Worm (Caenorhabditis elegans): ENCODE results near the gene marc-2.

Gene marc-2

DNA sequence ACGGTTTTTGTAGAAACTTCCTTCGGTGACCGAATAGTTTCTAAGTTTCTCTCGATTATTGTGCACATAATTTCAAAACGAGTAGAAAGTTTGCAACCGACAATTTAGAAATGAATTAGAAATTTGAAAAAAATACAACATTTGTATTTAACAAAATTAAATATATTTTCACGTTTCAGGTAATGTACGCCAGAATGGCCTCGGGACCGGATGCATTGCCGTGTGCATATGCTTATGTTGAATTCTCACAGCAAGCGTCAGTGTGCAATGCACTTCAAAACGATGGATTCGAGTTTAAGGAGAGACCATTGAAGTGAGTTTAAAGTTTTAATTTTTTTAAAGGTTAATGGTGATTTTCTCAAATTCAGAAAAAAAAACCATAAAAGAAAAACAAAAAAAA, at the start of gene marc-2:
marc-2 (minus strand) TSS at position 101 of the 400 bp plus-strand sequence.
- no peak for TF ChIP-seq pag-3 (tag; optimal IDR thresholded peaks at IDR 0.05; ENCODE audit: borderline replicate concordance)
- no peak for TF ChIP-seq elt-2 (tag; optimal IDR thresholded peaks at IDR 0.05)

DNA sequence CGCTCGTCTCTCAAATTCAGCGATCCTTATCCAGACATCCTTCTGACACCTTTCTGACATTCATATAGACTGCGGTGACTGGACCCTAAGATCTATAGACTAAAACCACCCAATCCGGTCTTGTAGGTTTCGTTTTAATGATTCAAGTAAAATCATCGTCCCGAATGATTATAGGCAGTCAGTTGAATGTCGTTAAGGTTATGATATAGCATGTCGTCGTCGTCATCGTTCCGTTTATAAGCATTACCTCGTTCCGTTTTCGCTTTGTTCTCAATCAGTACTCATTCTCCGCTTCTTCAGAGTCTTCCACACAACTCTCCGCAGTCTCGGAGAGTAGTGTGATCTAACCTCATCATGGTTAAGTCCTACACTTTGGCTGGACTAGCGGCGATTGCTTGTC, 47.9 kb upstream of the marc-2 start, which contains the start of gene bli-1:
bli-1 (plus strand) TSS at position 301 of the 400 bp plus-strand sequence.
- TF ChIP-seq npax-4 (tag; optimal IDR thresholded peaks at IDR 0.05) (no peak), fkh-10 (GFP tag; optimal IDR thresholded peaks at IDR 0.05) (no peak), K02D7.2 (tag; optimal IDR thresholded peaks at IDR 0.05) (no peak), sox-4 (tag; optimal IDR thresholded peaks at IDR 0.05) (no peak), C38D4.7 (GFP tag; optimal IDR thresholded peaks at IDR 0.05) (no peak), ceh-19 (GFP tag; optimal IDR thresholded peaks at IDR 0.05) (no peak), che-1 (tag; optimal IDR thresholded peaks at IDR 0.05) (no peak), rnt-1 (tag; optimal IDR thresholded peaks at IDR 0.05) (no peak), ama-1 (optimal IDR thresholded peaks at IDR 0.05) (no peak), pag-3 (tag; optimal IDR thresholded peaks at IDR 0.05; ENCODE audit: borderline replicate concordance) (no peak), pat-9 (tag; optimal IDR thresholded peaks at IDR 0.05) (no peak), elt-2 (tag; optimal IDR thresholded peaks at IDR 0.05) (no peak), ceh-48 (tag; optimal IDR thresholded peaks at IDR 0.05) (no peak), pha-2 (tag; optimal IDR thresholded peaks at IDR 0.05) (no peak)

DNA sequence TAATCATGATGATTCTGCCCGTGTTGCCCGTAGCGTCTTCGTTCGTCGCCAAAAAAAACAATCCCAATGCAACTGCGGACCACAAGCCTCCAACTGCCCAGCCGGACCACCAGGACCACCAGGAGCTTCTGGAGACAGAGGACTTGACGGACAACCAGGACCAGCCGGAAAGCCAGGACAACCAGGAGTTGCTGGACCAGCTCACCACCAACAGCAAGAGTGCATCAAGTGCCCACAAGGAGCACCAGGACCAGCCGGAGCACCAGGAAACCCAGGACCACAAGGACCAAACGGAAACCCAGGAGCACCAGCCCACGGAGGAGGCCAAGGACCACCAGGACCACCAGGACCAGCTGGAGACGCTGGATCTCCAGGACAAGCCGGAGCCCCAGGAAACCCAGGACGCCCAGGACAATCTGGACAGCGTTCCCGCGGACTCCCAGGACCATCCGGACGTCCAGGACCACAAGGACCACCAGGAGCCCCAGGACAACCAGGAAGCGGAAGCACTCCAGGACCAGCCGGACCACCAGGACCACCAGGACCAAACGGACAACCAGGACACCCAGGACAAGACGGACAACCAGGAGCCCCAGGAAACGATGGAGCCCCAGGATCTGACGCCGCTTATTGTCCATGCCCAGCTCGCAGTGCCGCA, 46.8 kb upstream of the marc-2 start:
- TF ChIP-seq syd-9 (tag; optimal IDR thresholded peaks at IDR 0.05): peak; percentile 5
- TF ChIP-seq elt-4 (tag; optimal IDR thresholded peaks at IDR 0.05): peak; percentile 85
- no peak for TF ChIP-seq dmd-4 (tag; optimal IDR thresholded peaks at IDR 0.05; ENCODE audit: borderline replicate concordance)

DNA sequence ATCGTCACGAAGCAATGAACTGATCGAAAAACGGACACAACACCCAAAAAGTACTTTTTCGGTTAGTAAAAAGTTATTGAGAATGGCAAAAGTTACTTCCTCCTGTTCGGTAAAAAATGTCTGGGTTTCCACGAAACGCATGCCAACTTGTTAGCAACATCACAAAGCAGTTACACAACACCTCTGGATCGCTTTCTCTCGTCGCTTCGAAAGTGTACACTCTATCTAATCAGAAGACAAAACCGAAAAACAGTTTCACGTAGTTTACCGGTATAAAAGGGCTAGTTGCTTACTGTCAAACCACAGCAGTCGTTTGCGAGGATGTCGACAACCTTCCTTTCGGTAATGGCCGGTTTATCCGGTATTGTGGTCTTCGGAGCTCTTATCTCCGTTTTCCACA, 46.1 kb upstream of the marc-2 start, which contains the start of gene col-80:
col-80 (plus strand) TSS at position 301 of the 400 bp plus-strand sequence.
- TF ChIP-seq pax-1 (tag; optimal IDR thresholded peaks at IDR 0.05) (no peak), ceh-19 (GFP tag; optimal IDR thresholded peaks at IDR 0.05) (no peak), rnt-1 (tag; optimal IDR thresholded peaks at IDR 0.05) (no peak), sox-4 (tag; optimal IDR thresholded peaks at IDR 0.05) (no peak), che-1 (tag; optimal IDR thresholded peaks at IDR 0.05) (no peak), ceh-48 (tag; optimal IDR thresholded peaks at IDR 0.05) (no peak), nfya-1 (tag; optimal IDR thresholded peaks at IDR 0.05) (no peak), lim-6 (tag; optimal IDR thresholded peaks at IDR 0.05) (no peak), unc-3 (GFP tag; conservative IDR thresholded peaks at IDR 0.05) (no peak), unc-3 (tag; optimal IDR thresholded peaks at IDR 0.05) (no peak), unc-42 (tag; optimal IDR thresholded peaks at IDR 0.05) (no peak), fkh-6 (tag; optimal IDR thresholded peaks at IDR 0.05) (no peak), ceh-24 (tag; optimal IDR thresholded peaks at IDR 0.05) (no peak), tbx-2 (tag; optimal IDR thresholded peaks at IDR 0.05) (no peak), ceh-30 (tag; optimal IDR thresholded peaks at IDR 0.05) (no peak), nhr-232 (tag; optimal IDR thresholded peaks at IDR 0.05) (no peak), lin-11 (tag; optimal IDR thresholded peaks at IDR 0.05) (no peak), ceh-22 (tag; optimal IDR thresholded peaks at IDR 0.05) (no peak), ceh-31 (tag; optimal IDR thresholded peaks at IDR 0.05) (no peak), F13H6.1 (tag; optimal IDR thresholded peaks at IDR 0.05) (no peak)

DNA sequence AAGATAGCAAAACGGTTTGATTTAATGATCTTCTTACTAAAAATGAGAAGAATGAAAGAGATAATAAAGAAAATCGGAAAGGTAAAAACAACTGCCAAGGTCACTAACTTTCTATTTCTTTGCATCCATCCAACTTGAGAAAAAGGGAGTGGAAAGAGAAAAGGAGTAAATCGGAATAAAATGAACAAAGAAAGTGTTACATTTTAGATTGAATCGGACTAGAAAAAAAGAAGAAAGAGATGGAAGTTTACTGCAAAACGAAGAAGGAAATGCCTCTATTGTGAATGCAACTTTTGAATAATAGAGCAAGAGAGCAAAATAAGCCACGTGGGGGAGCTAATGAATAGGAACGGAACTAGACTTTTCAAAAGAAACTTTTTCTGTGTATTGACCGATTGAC, 45.2 kb upstream of the marc-2 start:
- no peak for TF ChIP-seq gmeb-2 (tag; optimal IDR thresholded peaks at IDR 0.05)
- no peak for TF ChIP-seq ceh-9 (tag; optimal IDR thresholded peaks at IDR 0.05)
- TF ChIP-seq ceh-14 (tag; optimal IDR thresholded peaks at IDR 0.05): no peak
- no peak for TF ChIP-seq che-1 (tag; optimal IDR thresholded peaks at IDR 0.05)
- no peak for TF ChIP-seq pqm-1 (tag; optimal IDR thresholded peaks at IDR 0.05)
- TF ChIP-seq fax-1 (tag; optimal IDR thresholded peaks at IDR 0.05): no peak
- no peak for TF ChIP-seq npax-4 (tag; optimal IDR thresholded peaks at IDR 0.05)
- no peak for TF ChIP-seq zip-5 (tag; optimal IDR thresholded peaks at IDR 0.05)
- no peak for TF ChIP-seq lin-11 (tag; optimal IDR thresholded peaks at IDR 0.05)
- TF ChIP-seq syd-9 (tag; optimal IDR thresholded peaks at IDR 0.05): no peak
- TF ChIP-seq ceh-19 (GFP tag; optimal IDR thresholded peaks at IDR 0.05): no peak
- no peak for TF ChIP-seq K02D7.2 (tag; optimal IDR thresholded peaks at IDR 0.05)
- no peak for TF ChIP-seq fkh-6 (tag; optimal IDR thresholded peaks at IDR 0.05)
- TF ChIP-seq nfya-1 (tag; optimal IDR thresholded peaks at IDR 0.05): no peak
- TF ChIP-seq odd-2 (tag; optimal IDR thresholded peaks at IDR 0.05): no peak
- TF ChIP-seq K09A11.1 (tag; optimal IDR thresholded peaks at IDR 0.05; ENCODE audit: insufficient read depth): no peak
- no peak for TF ChIP-seq ceh-31 (tag; optimal IDR thresholded peaks at IDR 0.05)
- TF ChIP-seq sdc-2 (tag; optimal IDR thresholded peaks at IDR 0.05): no peak
- TF ChIP-seq ceh-24 (tag; optimal IDR thresholded peaks at IDR 0.05): no peak
- TF ChIP-seq ets-4 (tag; optimal IDR thresholded peaks at IDR 0.05): no peak

Data from whole organism, late embryonic.